Fruit fly (Drosophila melanogaster): ENCODE data around the gene Lsp2.
A peak's percentile ranks its signal among the peaks of the same experiment; 100 is the strongest.

The Lsp2 gene

DNA sequence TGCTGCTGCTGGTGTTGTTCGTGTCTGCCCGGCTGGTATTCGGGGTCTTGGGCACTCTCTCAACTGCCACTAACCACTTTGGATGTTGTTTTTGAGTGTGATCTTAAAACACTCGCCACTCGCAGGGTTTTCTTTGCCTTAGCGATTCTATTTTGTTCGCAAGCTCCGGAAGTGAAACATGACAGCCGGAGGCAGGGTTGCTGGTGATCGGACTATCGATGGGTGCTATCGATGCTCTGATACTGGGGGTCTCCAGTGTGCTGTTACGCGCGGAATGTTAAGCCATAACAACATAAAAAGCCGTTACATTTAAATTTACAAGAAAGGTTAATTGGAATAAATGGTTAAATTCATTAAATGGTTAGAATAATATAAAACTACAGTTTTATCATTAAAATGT, 4.2 kb upstream of the Lsp2 start, which contains the start of gene yps (continued):
- TF ChIP-seq CG6808 (GFP tag; optimal IDR thresholded peaks at IDR 0.05) (peak; percentile 74), Met (GFP tag; optimal IDR thresholded peaks at IDR 0.05) (peak; percentile 91), CG1621 (tag; optimal IDR thresholded peaks at IDR 0.05) (peak; percentile 89), Ets96B (tag; optimal IDR thresholded peaks at IDR 0.05) (peak; percentile 50), CG11902 (GFP tag; optimal IDR thresholded peaks at IDR 0.05) (no peak), net (GFP tag; optimal IDR thresholded peaks at IDR 0.05) (peak; percentile 93), Sox15 (GFP tag; optimal IDR thresholded peaks at IDR 0.05) (no peak), Gug (GFP tag; IDR thresholded peaks at IDR 0.05) (no peak), CG10669 (GFP tag; optimal IDR thresholded peaks at IDR 0.05) (peak; percentile 81), fd59A (GFP tag; optimal IDR thresholded peaks at IDR 0.05) (no peak), dsx (GFP tag; optimal IDR thresholded peaks at IDR 0.05; ENCODE audit: poor library complexity, severe bottlenecking) (peak; percentile 54), Sox102F (GFP tag; optimal IDR thresholded peaks at IDR 0.05) (peak; percentile 90), acj6 (GFP tag; optimal IDR thresholded peaks at IDR 0.05) (peak; percentile 83), achi (GFP tag; optimal IDR thresholded peaks at IDR 0.05) (peak; percentile 99), CG3032 (tag; optimal IDR thresholded peaks at IDR 0.05) (peak; percentile 70), CG11294 (GFP tag; IDR thresholded peaks at IDR 0.05) (peak; percentile 55; the same call in 1 of the 2 replicates), lz (GFP tag; optimal IDR thresholded peaks at IDR 0.05) (peak; percentile 90)

DNA sequence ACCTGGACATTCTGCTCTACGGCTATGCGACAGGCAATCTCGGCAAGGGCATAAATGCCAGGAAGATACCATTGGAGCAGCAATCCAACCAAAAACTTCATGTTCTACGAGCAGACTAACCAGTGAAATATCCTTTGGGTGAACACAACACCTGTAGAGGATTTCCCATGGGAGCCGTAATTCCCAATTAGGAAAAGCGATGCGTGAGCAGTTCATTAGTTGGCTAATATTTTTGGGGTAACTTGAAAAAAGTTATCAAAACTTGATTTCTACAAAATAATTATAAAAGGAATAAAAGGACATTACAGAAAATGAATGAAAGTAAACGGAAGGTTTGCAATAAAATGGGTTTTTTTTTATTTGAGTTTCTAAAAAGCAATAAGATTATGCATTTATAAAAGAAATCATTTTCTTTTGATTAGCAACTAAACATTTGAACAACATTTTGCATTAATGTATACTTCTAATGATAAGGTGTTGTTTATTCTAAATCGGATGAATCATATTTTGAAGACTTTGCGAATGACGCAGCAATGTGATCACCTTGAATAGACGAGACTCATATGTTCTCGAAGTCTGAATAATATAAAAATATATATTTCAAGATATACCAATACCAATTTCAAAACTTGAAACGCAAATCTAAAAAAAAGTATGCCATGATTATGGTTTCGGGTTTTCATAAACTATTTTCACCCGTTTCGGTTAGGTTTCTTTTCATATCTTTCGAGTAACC, 1.7 kb upstream of the Lsp2 start, which contains the start of the genes Ir68b and CG34241:
Gene Ir68b (minus strand): TSS at position 101 of the 736 bp plus-strand sequence.
Gene CG34241 (plus strand): TSS at position 686 of the 736 bp plus-strand sequence.
- TF ChIP-seq CG6792 (GFP tag; optimal IDR thresholded peaks at IDR 0.05), result no peak
- TF ChIP-seq CG31627 (GFP tag; optimal IDR thresholded peaks at IDR 0.05), result no peak
- TF ChIP-seq svp (GFP tag), result no peak
- no peak for TF ChIP-seq dac (GFP tag; optimal IDR thresholded peaks at IDR 0.05)
- no peak for TF ChIP-seq CG6808 (GFP tag; optimal IDR thresholded peaks at IDR 0.05)
- no peak for TF ChIP-seq CG3032 (tag; optimal IDR thresholded peaks at IDR 0.05)
- TF ChIP-seq CG7368 (GFP tag; optimal IDR thresholded peaks at IDR 0.05), result no peak
- no peak for TF ChIP-seq salr (GFP tag; optimal IDR thresholded peaks at IDR 0.05)
- no peak for TF ChIP-seq CG15336 (GFP tag; IDR thresholded peaks at IDR 0.05)
- no peak for TF ChIP-seq CG11902 (GFP tag; optimal IDR thresholded peaks at IDR 0.05)
- no peak for TF ChIP-seq achi (GFP tag; optimal IDR thresholded peaks at IDR 0.05)
- TF ChIP-seq lz (GFP tag; optimal IDR thresholded peaks at IDR 0.05), result no peak
- no peak for TF ChIP-seq Sox15 (GFP tag; optimal IDR thresholded peaks at IDR 0.05)
- no peak for TF ChIP-seq Blimp-1 (GFP tag; optimal IDR thresholded peaks at IDR 0.05)
- no peak for TF ChIP-seq Eip78C (GFP tag)
- no peak for TF ChIP-seq CG10631 (GFP tag; optimal IDR thresholded peaks at IDR 0.05)

DNA sequence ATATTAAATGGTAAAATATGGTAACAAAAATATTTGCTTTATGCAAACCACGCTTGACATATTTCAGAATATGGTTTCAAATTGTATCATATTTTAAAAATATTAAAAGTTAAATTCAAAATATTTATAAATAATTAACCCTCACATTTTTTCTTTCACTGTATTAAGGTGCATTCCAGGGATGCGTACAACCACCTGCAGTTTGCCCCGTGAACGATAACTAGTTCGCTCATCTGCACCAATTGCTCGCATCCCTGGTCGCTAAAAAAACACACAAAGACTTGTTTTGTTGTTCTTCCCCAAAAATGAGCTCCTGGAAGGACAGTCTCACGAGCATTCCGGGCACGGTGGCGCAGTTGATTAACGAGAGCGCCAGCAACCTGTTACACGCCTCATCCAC, 2.7 kb downstream of the Lsp2 start, which contains the start of gene DEF8:
Gene DEF8 (plus strand): TSS at position 229 of the 400 bp plus-strand sequence.
- peak; percentile 51 for TF ChIP-seq CG11294 (GFP tag; IDR thresholded peaks at IDR 0.05)
- peak; percentile 90 for TF ChIP-seq CG6163 (GFP tag; IDR thresholded peaks at IDR 0.05)
- TF ChIP-seq Sox14 (GFP tag; optimal IDR thresholded peaks at IDR 0.05), result peak; percentile 94
- TF ChIP-seq Sox102F (GFP tag; optimal IDR thresholded peaks at IDR 0.05), result no peak
- TF ChIP-seq vri (GFP tag; optimal IDR thresholded peaks at IDR 0.05), result no peak
- TF ChIP-seq Smox (GFP tag; optimal IDR thresholded peaks at IDR 0.05), result no peak
- peak; percentile 80 for TF ChIP-seq CG3032 (tag; optimal IDR thresholded peaks at IDR 0.05)
- TF ChIP-seq CG10669 (GFP tag; optimal IDR thresholded peaks at IDR 0.05), result peak; percentile 69
- peak; percentile 63 for TF ChIP-seq spab (GFP tag; optimal IDR thresholded peaks at IDR 0.05)
- TF ChIP-seq CG1621 (tag; optimal IDR thresholded peaks at IDR 0.05), result peak; percentile 55
- peak; percentile 66 for TF ChIP-seq CG11762 (GFP tag; optimal IDR thresholded peaks at IDR 0.05; ENCODE audit: insufficient read depth)
- TF ChIP-seq Met (GFP tag; optimal IDR thresholded peaks at IDR 0.05), result no peak
- peak; percentile 93 for TF ChIP-seq eg (GFP tag; IDR thresholded peaks at IDR 0.05)
- TF ChIP-seq CG11902 (GFP tag; optimal IDR thresholded peaks at IDR 0.05), result peak; percentile 49
- peak; percentile 62 for TF ChIP-seq Hr39 (GFP tag; optimal IDR thresholded peaks at IDR 0.05)
- TF ChIP-seq CG7368 (GFP tag; optimal IDR thresholded peaks at IDR 0.05), result peak; percentile 64
- TF ChIP-seq dsx (GFP tag; optimal IDR thresholded peaks at IDR 0.05; ENCODE audit: poor library complexity, severe bottlenecking), result peak; percentile 48
- peak; percentile 53 for TF ChIP-seq fd59A (GFP tag; optimal IDR thresholded peaks at IDR 0.05)
- peak; percentile 77 for TF ChIP-seq CG8632 (GFP tag; optimal IDR thresholded peaks at IDR 0.05)
- peak; percentile 74 for TF ChIP-seq OdsH (GFP tag; optimal IDR thresholded peaks at IDR 0.05)
- peak; percentile 65 for TF ChIP-seq lz (GFP tag; optimal IDR thresholded peaks at IDR 0.05)
- no peak for TF ChIP-seq Hr4 (GFP tag; optimal IDR thresholded peaks at IDR 0.05)
- TF ChIP-seq Eip78C (GFP tag), result peak; percentile 67
- TF ChIP-seq Blimp-1 (GFP tag; optimal IDR thresholded peaks at IDR 0.05), result peak; percentile 18
- peak; percentile 79 for TF ChIP-seq CG32006 (GFP tag; optimal IDR thresholded peaks at IDR 0.05)
- peak; percentile 77 for TF ChIP-seq achi (GFP tag; optimal IDR thresholded peaks at IDR 0.05)
- peak; percentile 69 for TF ChIP-seq CG6276 (GFP tag; optimal IDR thresholded peaks at IDR 0.05)
- no peak for TF ChIP-seq Hr38 (GFP tag; optimal IDR thresholded peaks at IDR 0.05)
- TF ChIP-seq Sox15 (GFP tag; optimal IDR thresholded peaks at IDR 0.05), result peak; percentile 9
- TF ChIP-seq dac (GFP tag; optimal IDR thresholded peaks at IDR 0.05), result peak; percentile 21
- TF ChIP-seq CG8319 (GFP tag; optimal IDR thresholded peaks at IDR 0.05), result peak; percentile 55
- TF ChIP-seq Ets21C (GFP tag; optimal IDR thresholded peaks at IDR 0.05), result peak; percentile 33

All from whole organism, prepupa.